Worm (Caenorhabditis elegans) whole organism, L1 larva: Measurements from ENCODE around the gene flp-3.
A peak's percentile ranks its signal among the peaks of the same experiment; 100 is the strongest.

ENCODE experiments used
- C04F5.9 ChIP-seq: sonication (generic microtip); optimal IDR thresholded peaks from 2 replicates; lab custom pipeline; 2016; ENCODE audit warnings: missing genetic modification characterization, missing compliant biosample characterization
- C16A3.4 ChIP-seq: fragments of 150-350 bp; optimal IDR thresholded peaks from 2 replicates; lab custom pipeline; 2014; ENCODE audit warnings: missing biosample characterization, missing genetic modification characterization
- C34B4.2 ChIP-seq: sonication (generic microtip); optimal IDR thresholded peaks from 2 replicates; lab custom pipeline; 2017; ENCODE audit warnings: mild to moderate bottlenecking, missing genetic modification characterization, missing compliant biosample characterization
- F16B12.6 ChIP-seq: fragments of 150-350 bp; optimal IDR thresholded peaks from 2 replicates; lab custom pipeline; 2014; ENCODE audit warnings: missing biosample characterization, missing genetic modification characterization
- aly-2 ChIP-seq: fragments of 150-350 bp; optimal IDR thresholded peaks from 2 replicates; lab custom pipeline; 2014; ENCODE audit warnings: missing biosample characterization, missing genetic modification characterization
- ceh-8 ChIP-seq: fragments of 200-800 bp; sonication (Bioruptor generic); optimal IDR thresholded peaks from 2 replicates; lab custom pipeline; 2018; ENCODE audit warnings: mild to moderate bottlenecking, missing genetic modification characterization, moderate library complexity, missing compliant biosample characterization
- ceh-82 ChIP-seq, 3 experiments: fragments of 150-350 bp in 1 of 3; sonication (generic microtip) in 2 of 3; optimal IDR thresholded peaks; 2 replicates each; lab custom pipeline; 2014 to 2017; ENCODE audit warnings: missing biosample characterization in 3 of 3, missing genetic modification characterization in 3 of 3
- dpl-1 ChIP-seq, 3 experiments: fragments of 150-350 bp in 2 of 3; sonication (generic microtip) in 1 of 3; optimal IDR thresholded peaks; 2 replicates each; lab custom pipeline; 2014 to 2017; ENCODE audit warnings: missing biosample characterization in 3 of 3, missing genetic modification characterization in 3 of 3, missing genetic modification reagents in 3 of 3
- efl-1 ChIP-seq, 4 experiments: fragments of 150-350 bp; optimal IDR thresholded peaks in 3 of 4; peaks in 1 of 4; 1 replicate in 1 of 4; 2 replicates in 3 of 4; lab custom pipeline; 2014; ENCODE audit warnings: missing biosample characterization in 2 of 4, missing genetic modification characterization in 2 of 4, missing genetic modification reagents in 2 of 4
- efl-3 ChIP-seq: fragments of 200-800 bp; sonication (Bioruptor generic); optimal IDR thresholded peaks from 2 replicates; lab custom pipeline; 2018; ENCODE audit warnings: mild to moderate bottlenecking, missing genetic modification characterization, missing compliant biosample characterization
- egl-13 ChIP-seq: sonication (generic microtip); optimal IDR thresholded peaks from 2 replicates; lab custom pipeline; 2016; ENCODE audit warnings: missing genotype, missing genetic modification reagents, missing genetic modification characterization, missing compliant biosample characterization
- egl-27 ChIP-seq, 2 experiments: fragments of 150-350 bp in 1 of 2; sonication (generic microtip); optimal IDR thresholded peaks; 3 replicates each; lab custom pipeline; 2017 to 2018; ENCODE audit warnings: missing biosample characterization in 2 of 2, missing genetic modification characterization in 2 of 2, missing genetic modification reagents in 2 of 2
- elt-2 ChIP-seq: sonication (generic microtip); optimal IDR thresholded peaks from 2 replicates; lab custom pipeline; 2016; ENCODE audit warnings: missing genetic modification characterization, mild to moderate bottlenecking, inconsistent platforms, missing compliant biosample characterization, missing genetic modification reagents
- fkh-10 ChIP-seq: sonication (generic microtip); optimal IDR thresholded peaks from 2 replicates; lab custom pipeline; 2017; ENCODE audit warnings: missing biosample characterization, missing genetic modification reagents, missing genetic modification characterization
- fkh-4 ChIP-seq: sonication (generic microtip); optimal IDR thresholded peaks from 2 replicates; lab custom pipeline; 2016; ENCODE audit warnings: missing compliant biosample characterization, missing genetic modification characterization, borderline replicate concordance
- fkh-8 ChIP-seq: sonication (generic microtip); optimal IDR thresholded peaks from 2 replicates; lab custom pipeline; 2016; ENCODE audit warnings: mild to moderate bottlenecking, missing genetic modification characterization, missing compliant biosample characterization
- fos-1 ChIP-seq: fragments of 150-350 bp; optimal IDR thresholded peaks from 2 replicates; lab custom pipeline; 2014; ENCODE audit warnings: missing biosample characterization, missing genetic modification characterization
- hpl-2 ChIP-seq: fragments of 150-350 bp; optimal IDR thresholded peaks from 2 replicates; lab custom pipeline; 2014; ENCODE audit warnings: missing biosample characterization, missing genetic modification reagents, missing genetic modification characterization
- irx-1 ChIP-seq: sonication (generic microtip); optimal IDR thresholded peaks from 2 replicates; lab custom pipeline; 2016; ENCODE audit warnings: missing genetic modification characterization, missing compliant biosample characterization
- jun-1 ChIP-seq: fragments of 150-350 bp; optimal IDR thresholded peaks from 2 replicates; lab custom pipeline; 2014; ENCODE audit warnings: missing biosample characterization, missing genetic modification reagents, missing genetic modification characterization
- lin-13 ChIP-seq: fragments of 150-350 bp; optimal IDR thresholded peaks from 2 replicates; lab custom pipeline; 2014; ENCODE audit warnings: missing biosample characterization, missing genetic modification reagents, missing genetic modification characterization
- lin-14 ChIP-seq: fragments of 200-800 bp; sonication (Bioruptor generic); optimal IDR thresholded peaks from 2 replicates; lab custom pipeline; 2018; ENCODE audit warnings: mild to moderate bottlenecking, missing genetic modification characterization, moderate library complexity, missing compliant biosample characterization
- lin-35 ChIP-seq, 2 experiments: fragments of 150-350 bp; optimal IDR thresholded peaks; 2 replicates each; lab custom pipeline; 2014; ENCODE audit warnings: missing biosample characterization in 2 of 2, missing genetic modification characterization in 2 of 2, missing genetic modification reagents in 2 of 2
- lir-3 ChIP-seq: sonication (generic microtip); optimal IDR thresholded peaks from 2 replicates; lab custom pipeline; 2016; ENCODE audit warnings: mild to moderate bottlenecking, missing genetic modification characterization, moderate library complexity, missing compliant biosample characterization; ENCODE audit not compliant: poor library complexity
- lsy-2 ChIP-seq, 2 experiments: fragments of 150-350 bp; optimal IDR thresholded peaks; 2 replicates each; lab custom pipeline; 2014; ENCODE audit warnings: missing biosample characterization in 2 of 2, missing genetic modification characterization in 2 of 2
- mab-9 ChIP-seq: fragments of 200-800 bp; sonication (Bioruptor generic); IDR thresholded peaks from 2 replicates; pipeline ENCODE4 v1.3.6; 2022; ENCODE audit warnings: missing genetic modification reagents, missing genetic modification characterization, missing compliant biosample characterization
- mef-2 ChIP-seq: fragments of 150-350 bp; optimal IDR thresholded peaks from 2 replicates; lab custom pipeline; 2014; ENCODE audit warnings: missing biosample characterization, missing genetic modification characterization
- nhr-19 ChIP-seq: fragments of 200-800 bp; sonication (Bioruptor generic); conservative IDR thresholded peaks from 2 replicates; pipeline ENCODE4 v1.3.6; 2022; ENCODE audit warnings: missing genetic modification characterization, missing compliant biosample characterization
- nhr-20 ChIP-seq: sonication (generic microtip); optimal IDR thresholded peaks from 2 replicates; lab custom pipeline; 2016; ENCODE audit warnings: mild to moderate bottlenecking, missing genetic modification characterization, missing compliant biosample characterization
- nhr-28 ChIP-seq: fragments of 150-350 bp; optimal IDR thresholded peaks from 2 replicates; lab custom pipeline; 2014; ENCODE audit warnings: missing biosample characterization, missing genetic modification characterization
- nhr-47 ChIP-seq: sonication (generic microtip); optimal IDR thresholded peaks from 2 replicates; lab custom pipeline; 2016; ENCODE audit warnings: mild to moderate bottlenecking, missing genetic modification characterization, moderate library complexity, missing compliant biosample characterization
- nhr-71 ChIP-seq: sonication (generic microtip); optimal IDR thresholded peaks from 2 replicates; lab custom pipeline; 2016; ENCODE audit warnings: mild to moderate bottlenecking, missing genetic modification characterization, moderate library complexity, missing compliant biosample characterization
- nhr-77 ChIP-seq: fragments of 150-350 bp; optimal IDR thresholded peaks from 2 replicates; lab custom pipeline; 2014; ENCODE audit warnings: missing biosample characterization, missing genetic modification characterization
- nhr-85 ChIP-seq: sonication (generic microtip); peaks from one replicate; lab custom pipeline; 2016; ENCODE audit warnings: missing genetic modification characterization, inconsistent platforms, missing compliant biosample characterization
- nhr-90 ChIP-seq: sonication (generic microtip); optimal IDR thresholded peaks from 2 replicates; lab custom pipeline; 2016; ENCODE audit warnings: mild to moderate bottlenecking, missing genetic modification characterization, missing compliant biosample characterization; ENCODE audit not compliant: poor library complexity
- pag-3 ChIP-seq: sonication (generic microtip); optimal IDR thresholded peaks from 2 replicates; lab custom pipeline; 2017; ENCODE audit warnings: missing genetic modification characterization, mild to moderate bottlenecking, missing compliant biosample characterization, antibody characterized with exemption, borderline replicate concordance; ENCODE audit not compliant: insufficient read depth
- pax-3 ChIP-seq: fragments of 200-800 bp; sonication (Bioruptor generic); optimal IDR thresholded peaks from 2 replicates; lab custom pipeline; 2018; ENCODE audit warnings: mild to moderate bottlenecking, missing genetic modification characterization, moderate library complexity, missing compliant biosample characterization
- pqm-1 ChIP-seq: sonication (generic microtip); optimal IDR thresholded peaks from 3 replicates; lab custom pipeline; 2017; ENCODE audit warnings: missing biosample characterization, missing genetic modification characterization
- skn-1 ChIP-seq: fragments of 150-350 bp; optimal IDR thresholded peaks from 2 replicates; lab custom pipeline; 2014; ENCODE audit warnings: missing biosample characterization, missing genetic modification characterization
- snpc-4 ChIP-seq: fragments of 150-350 bp; optimal IDR thresholded peaks from 2 replicates; lab custom pipeline; 2014; ENCODE audit warnings: missing biosample characterization, missing genetic modification characterization
- snu-23 ChIP-seq: sonication (generic microtip); optimal IDR thresholded peaks from 2 replicates; lab custom pipeline; 2016; ENCODE audit warnings: missing genetic modification characterization, missing compliant biosample characterization
- sup-37 ChIP-seq: fragments of 200-800 bp; sonication (Bioruptor generic); optimal IDR thresholded peaks from 2 replicates; lab custom pipeline; 2018; ENCODE audit warnings: mild to moderate bottlenecking, missing genetic modification characterization, missing compliant biosample characterization
- swsn-7 ChIP-seq: sonication (generic microtip); optimal IDR thresholded peaks from 2 replicates; lab custom pipeline; 2016; ENCODE audit warnings: missing genetic modification characterization, missing compliant biosample characterization
- unc-62 ChIP-seq: fragments of 150-350 bp; optimal IDR thresholded peaks from 2 replicates; lab custom pipeline; 2014; ENCODE audit warnings: missing biosample characterization, missing genetic modification reagents, missing genetic modification characterization
- zip-4 ChIP-seq: fragments of 200-800 bp; sonication (Bioruptor generic); optimal IDR thresholded peaks from 2 replicates; lab custom pipeline; 2018; ENCODE audit warnings: mild to moderate bottlenecking, missing genetic modification characterization, moderate library complexity, missing compliant biosample characterization
- ztf-11 ChIP-seq, 2 experiments: sonication (generic microtip); optimal IDR thresholded peaks; 2 replicates each; lab custom pipeline; 2016 to 2017; ENCODE audit warnings: missing genetic modification characterization in 2 of 2, missing biosample characterization in 1 of 2, missing compliant biosample characterization in 1 of 2

The flp-3 gene

ce11 chrX:10092864-10093263, at the start of gene flp-3:
TSS of gene flp-3 (minus strand) at chrX:10092964.
- TF ChIP-seq pag-3 (tag; lab: Kevin White, UChicago): no peak
- no peak for TF ChIP-seq ceh-82 (tag; optimal IDR thresholded peaks at IDR 0.05; lab: Kevin White, UChicago)
- no peak for TF ChIP-seq ceh-8
- TF ChIP-seq fkh-10 (GFP tag; lab: Kevin White, UChicago): no peak
- no peak for TF ChIP-seq nhr-71
- TF ChIP-seq mef-2 (tag; lab: Kevin White, UChicago): no peak
- no peak for TF ChIP-seq C16A3.4 (tag; lab: Kevin White, UChicago)
- no peak for TF ChIP-seq hpl-2 (GFP tag; lab: Kevin White, UChicago)
- no peak for TF ChIP-seq unc-62
- no peak for TF ChIP-seq fkh-8 (tag; lab: Kevin White, UChicago)
- no peak for TF ChIP-seq C04F5.9 (tag; lab: Kevin White, UChicago)
- TF ChIP-seq nhr-47 (tag; lab: Kevin White, UChicago): no peak
- TF ChIP-seq nhr-19 (GFP tag; lab: Robert Waterston, UW): no peak
- no peak for TF ChIP-seq mab-9 (GFP tag; lab: Robert Waterston, UW)
- TF ChIP-seq pqm-1 (tag; lab: Kevin White, UChicago): no peak
- no peak for TF ChIP-seq lsy-2 (tag; optimal IDR thresholded peaks at IDR 0.05; lab: Kevin White, UChicago)

- TF ChIP-seq nhr-77 (tag; lab: Kevin White, UChicago) (no peak), egl-13 (tag; lab: Kevin White, UChicago) (no peak), nhr-28 (tag; lab: Kevin White, UChicago) (no peak), dpl-1 (GFP tag; optimal IDR thresholded peaks at IDR 0.05; lab: Kevin White, UChicago) (no peak), aly-2 (no peak), hpl-2 (GFP tag; lab: Kevin White, UChicago) (no peak), ztf-11 (tag; optimal IDR thresholded peaks at IDR 0.05; lab: Kevin White, UChicago) (no peak), swsn-7 (tag; lab: Kevin White, UChicago) (no peak), snu-23 (GFP tag; lab: Kevin White, UChicago) (no peak), nhr-90 (tag; lab: Kevin White, UChicago) (peak; percentile 44), nhr-71 (peak; percentile 60), efl-3 (GFP tag; lab: Kevin White, UChicago) (no peak), ceh-8 (no peak), nhr-85 (tag; lab: Kevin White, UChicago) (no peak), elt-2 (peak; percentile 99), pag-3 (tag; lab: Kevin White, UChicago) (no peak), pqm-1 (tag; lab: Kevin White, UChicago) (peak; percentile 11), nhr-19 (GFP tag; lab: Robert Waterston, UW) (peak; percentile 53), lin-35 (GFP tag; optimal IDR thresholded peaks at IDR 0.05; lab: Kevin White, UChicago) (peak in 1 of 2 experiments; percentile 55), nhr-20 (tag; lab: Kevin White, UChicago) (peak; percentile 73), fkh-4 (no peak), C34B4.2 (tag; lab: Kevin White, UChicago) (no peak), mef-2 (tag; lab: Kevin White, UChicago) (no peak), fkh-8 (tag; lab: Kevin White, UChicago) (no peak), irx-1 (tag; lab: Kevin White, UChicago) (no peak), snpc-4 (tag; lab: Kevin White, UChicago) (no peak), egl-27 (tag; optimal IDR thresholded peaks at IDR 0.05; lab: Kevin White, UChicago) (no peak), lin-14 (GFP tag; lab: Kevin White, UChicago) (peak; percentile 15), skn-1 (tag; lab: Kevin White, UChicago) (no peak), lir-3 (tag; lab: Kevin White, UChicago) (no peak), jun-1 (tag; lab: Kevin White, UChicago) (peak; percentile 31), zip-4 (GFP tag; lab: Kevin White, UChicago) (no peak), efl-1 (optimal IDR thresholded peaks at IDR 0.05; lab: Kevin White, UChicago) (no peak), efl-1 (GFP tag; optimal IDR thresholded peaks at IDR 0.05 in 1 of 2; lab: Kevin White, UChicago) (peak in 1 of 2 experiments; percentile 84), lin-13 (GFP tag; lab: Kevin White, UChicago) (no peak), pax-3 (tag; lab: Kevin White, UChicago) (no peak), F16B12.6 (no peak), fos-1 (no peak), sup-37 (GFP tag; lab: Kevin White, UChicago) (no peak)
Measured at ce11 chrX:10141963-10142431, 49.2 kb upstream of the flp-3 start, which contains the start of gene oac-14. TSS of gene oac-14 (minus strand) at chrX:10142013.
